Fruit fly (Drosophila melanogaster) whole organism, embryonic: Measurements from ENCODE around the gene Dyrk2.

Experiments
- ATbp ChIP-seq: fragments of 200-800 bp; sonication (Bioruptor generic); optimal IDR thresholded peaks from 2 replicates; lab custom pipeline; 2017; ENCODE audit warnings: missing biosample characterization, mild to moderate bottlenecking, missing genetic modification characterization, missing genetic modification reagents
- Atf-2 ChIP-seq: fragments of 200-800 bp; sonication (Bioruptor generic); optimal IDR thresholded peaks from 2 replicates; lab custom pipeline; 2016; ENCODE audit warnings: missing biosample characterization, missing genetic modification characterization
- Atf3 ChIP-seq: fragments of 200-800 bp; sonication (Bioruptor generic); optimal IDR thresholded peaks from 3 replicates; lab custom pipeline; 2016; ENCODE audit warnings: missing biosample characterization, missing genetic modification characterization
- Atf6 ChIP-seq: fragments of 200-800 bp; sonication (Bioruptor generic); IDR thresholded peaks from 2 replicates; pipeline ENCODE4 v1.3.6; 2022; ENCODE audit warnings: missing biosample characterization, missing genetic modification characterization
- Awh ChIP-seq: fragments of 200-800 bp; sonication (Bioruptor generic); IDR thresholded peaks from 2 replicates; pipeline ENCODE4, ENCODE4 v1.3.6; 2022; ENCODE audit warnings: missing biosample characterization, missing genetic modification characterization
- B-H2 ChIP-seq: fragments of 200-800 bp; sonication (Bioruptor generic); optimal IDR thresholded peaks from 2 replicates; lab custom pipeline; 2018; ENCODE audit warnings: missing biosample characterization, mild to moderate bottlenecking, missing genetic modification characterization
- CG10462 ChIP-seq: fragments of 200-800 bp; sonication (Bioruptor generic); optimal IDR thresholded peaks from 2 replicates; lab custom pipeline; 2016; ENCODE audit warnings: missing biosample characterization, missing genetic modification characterization
- CG10565 ChIP-seq: fragments of 200-800 bp; sonication (Bioruptor generic); optimal IDR thresholded peaks from 3 replicates; lab custom pipeline; 2016; ENCODE audit warnings: missing biosample characterization, mild to moderate bottlenecking, missing genetic modification characterization
- CG11504 ChIP-seq: fragments of 200-800 bp; sonication (Bioruptor generic); optimal IDR thresholded peaks from 3 replicates; lab custom pipeline; 2019; ENCODE audit warnings: missing biosample characterization, mild to moderate bottlenecking, missing genetic modification characterization, moderate library complexity
- CG1233 ChIP-seq: fragments of 200-800 bp; sonication (Bioruptor generic); optimal IDR thresholded peaks from 4 replicates; lab custom pipeline; 2018; ENCODE audit warnings: missing biosample characterization, mild to moderate bottlenecking, missing genetic modification characterization
- CG12769 ChIP-seq: fragments of 200-800 bp; sonication (Bioruptor generic); optimal IDR thresholded peaks from 2 replicates; lab custom pipeline; 2019; ENCODE audit warnings: missing biosample characterization, mild to moderate bottlenecking, missing genetic modification characterization, moderate library complexity
- CG13894 ChIP-seq: fragments of 200-800 bp; sonication (Bioruptor generic); optimal IDR thresholded peaks from 3 replicates; lab custom pipeline; 2018; ENCODE audit warnings: missing biosample characterization, mild to moderate bottlenecking, missing genetic modification characterization, moderate library complexity
- CG15011 ChIP-seq: fragments of 200-800 bp; sonication (Bioruptor generic); optimal IDR thresholded peaks from 3 replicates; lab custom pipeline; 2018; ENCODE audit warnings: missing biosample characterization, mild to moderate bottlenecking, missing genetic modification characterization
- CG16815 ChIP-seq: fragments of 200-800 bp; sonication (Bioruptor generic); optimal IDR thresholded peaks from 3 replicates; lab custom pipeline; 2017; ENCODE audit warnings: missing biosample characterization, mild to moderate bottlenecking, missing genetic modification characterization
- CG17186 ChIP-seq: fragments of 200-800 bp; sonication (Bioruptor generic); optimal IDR thresholded peaks from 3 replicates; lab custom pipeline; 2017; ENCODE audit warnings: missing biosample characterization, missing genetic modification reagents, missing genetic modification characterization
- CG17359 ChIP-seq: fragments of 200-800 bp; sonication (Bioruptor generic); optimal IDR thresholded peaks from 3 replicates; lab custom pipeline; 2018; ENCODE audit warnings: missing biosample characterization, mild to moderate bottlenecking, missing genetic modification characterization, moderate library complexity
- CG18262 ChIP-seq: fragments of 200-800 bp; optimal IDR thresholded peaks from 3 replicates; lab custom pipeline; 2019; ENCODE audit warnings: missing biosample characterization, mild to moderate bottlenecking, missing genetic modification characterization, moderate library complexity
- CG31365 ChIP-seq: fragments of 200-800 bp; sonication (Bioruptor generic); optimal IDR thresholded peaks from 2 replicates; lab custom pipeline; 2018; ENCODE audit warnings: missing biosample characterization, mild to moderate bottlenecking, missing genetic modification characterization
- CG3995 ChIP-seq: fragments of 200-800 bp; sonication (Bioruptor generic); optimal IDR thresholded peaks from 3 replicates; lab custom pipeline; 2016; ENCODE audit warnings: missing biosample characterization, missing genetic modification characterization
- CG43689 ChIP-seq: fragments of 200-800 bp; sonication (Bioruptor generic); IDR thresholded peaks from 2 replicates; pipeline ENCODE4 v1.3.6; 2022; ENCODE audit warnings: missing biosample characterization, missing genetic modification characterization
- CG4617 ChIP-seq: fragments of 200-800 bp; sonication (Bioruptor generic); optimal IDR thresholded peaks from 3 replicates; lab custom pipeline; 2016; ENCODE audit warnings: missing biosample characterization, missing genetic modification characterization, borderline replicate concordance
- CG5245 ChIP-seq: fragments of 200-800 bp; sonication (Bioruptor generic); optimal IDR thresholded peaks from 3 replicates; lab custom pipeline; 2016; ENCODE audit warnings: missing biosample characterization, missing genetic modification characterization
- CG6683 ChIP-seq: fragments of 200-800 bp; sonication (Bioruptor generic); optimal IDR thresholded peaks from 2 replicates; lab custom pipeline; 2017; ENCODE audit warnings: missing biosample characterization, mild to moderate bottlenecking, missing genetic modification characterization, missing genetic modification reagents
- CG8089 ChIP-seq: fragments of 200-800 bp; sonication (Bioruptor generic); optimal IDR thresholded peaks from 3 replicates; lab custom pipeline; 2016; ENCODE audit warnings: missing biosample characterization, missing genetic modification characterization
- CG9437 ChIP-seq: fragments of 200-800 bp; sonication (Bioruptor generic); optimal IDR thresholded peaks from 2 replicates; lab custom pipeline; 2018; ENCODE audit warnings: missing biosample characterization, mild to moderate bottlenecking, missing genetic modification characterization
- CoRest ChIP-seq: fragments of 200-800 bp; sonication (Bioruptor generic); optimal IDR thresholded peaks from 3 replicates; lab custom pipeline; 2018; ENCODE audit warnings: missing biosample characterization, mild to moderate bottlenecking, missing genetic modification characterization, moderate library complexity
- Doc3 ChIP-seq: fragments of 200-800 bp; sonication (Bioruptor generic); IDR thresholded peaks from 3 replicates; pipeline ENCODE4 v1.3.6; 2022; ENCODE audit warnings: missing biosample characterization, missing genetic modification characterization; ENCODE audit not compliant: partially characterized antibody
- E2f2 ChIP-seq: fragments of 200-800 bp; sonication (Bioruptor generic); IDR thresholded peaks from 2 replicates; pipeline ENCODE4 v1.3.6; 2022; ENCODE audit warnings: missing biosample characterization, missing genetic modification characterization
- Gug ChIP-seq: fragments of 200-800 bp; sonication (Bioruptor generic); IDR thresholded peaks from 4 replicates; pipeline ENCODE4 v1.3.6; 2022; ENCODE audit warnings: missing biosample characterization, missing genetic modification characterization
- Hmx ChIP-seq: fragments of 200-800 bp; sonication (Bioruptor generic); optimal IDR thresholded peaks from 2 replicates; lab custom pipeline; 2016; ENCODE audit warnings: missing biosample characterization, missing genetic modification characterization
- MESR4 ChIP-seq: fragments of 200-800 bp; sonication (Bioruptor generic); optimal IDR thresholded peaks from 2 replicates; lab custom pipeline; 2018; ENCODE audit warnings: missing biosample characterization, mild to moderate bottlenecking, missing genetic modification characterization, moderate library complexity
- MTF-1 ChIP-seq: fragments of 200-800 bp; sonication (Bioruptor generic); optimal IDR thresholded peaks from 2 replicates; lab custom pipeline; 2018; ENCODE audit warnings: missing biosample characterization, mild to moderate bottlenecking, missing genetic modification characterization, borderline replicate concordance
- Meics ChIP-seq: fragments of 200-800 bp; sonication (Bioruptor generic); optimal IDR thresholded peaks from 2 replicates; lab custom pipeline; 2017; ENCODE audit warnings: missing biosample characterization, mild to moderate bottlenecking, missing genetic modification characterization
- TFAM ChIP-seq: fragments of 200-800 bp; sonication (Bioruptor generic); optimal IDR thresholded peaks from 2 replicates; lab custom pipeline; 2017; ENCODE audit warnings: missing biosample characterization, missing genetic modification characterization, inconsistent platforms
- Taf1 ChIP-seq: fragments of 200-800 bp; sonication (Bioruptor generic); IDR thresholded peaks from 2 replicates; pipeline ENCODE4 v1.3.6; 2022; ENCODE audit warnings: missing biosample characterization, missing genetic modification characterization
- bab2 ChIP-seq: fragments of 200-800 bp; sonication (Bioruptor generic); optimal IDR thresholded peaks from 2 replicates; lab custom pipeline; 2016; ENCODE audit warnings: missing biosample characterization, missing genetic modification characterization
- disco-r ChIP-seq: fragments of 200-800 bp; sonication (Bioruptor generic); optimal IDR thresholded peaks from 2 replicates; lab custom pipeline; 2016; ENCODE audit warnings: missing biosample characterization, missing genetic modification characterization
- fd64A ChIP-seq: fragments of 200-800 bp; sonication (Bioruptor generic); optimal IDR thresholded peaks from 3 replicates; lab custom pipeline; 2018; ENCODE audit warnings: missing biosample characterization, mild to moderate bottlenecking, missing genetic modification characterization
- gce ChIP-seq: fragments of 200-800 bp; sonication (Bioruptor generic); IDR thresholded peaks from 3 replicates; pipeline ENCODE4 v1.3.6; 2022; ENCODE audit warnings: missing biosample characterization, missing genetic modification characterization
- gsb-n ChIP-seq: fragments of 200-800 bp; sonication (Bioruptor generic); optimal IDR thresholded peaks from 3 replicates; lab custom pipeline; 2018; ENCODE audit warnings: missing biosample characterization, mild to moderate bottlenecking, missing genetic modification characterization
- insv ChIP-seq, 2 experiments: fragments of 200-800 bp; sonication (Bioruptor generic); optimal IDR thresholded peaks; 3 replicates each; lab custom pipeline; 2016 to 2018; ENCODE audit warnings: missing biosample characterization in 2 of 2, missing genetic modification characterization in 2 of 2
- jumu ChIP-seq: fragments of 200-800 bp; sonication (Bioruptor generic); optimal IDR thresholded peaks from 3 replicates; lab custom pipeline; 2016; ENCODE audit warnings: missing biosample characterization, missing genetic modification characterization
- klu ChIP-seq: fragments of 200-800 bp; sonication (Bioruptor generic); IDR thresholded peaks from 2 replicates; pipeline ENCODE4 v1.3.6; 2022; ENCODE audit warnings: missing biosample characterization, missing genetic modification characterization
- peb ChIP-seq: fragments of 200-800 bp; sonication (Bioruptor generic); IDR thresholded peaks from 2 replicates; pipeline ENCODE4 v1.3.6; 2022; ENCODE audit warnings: missing biosample characterization, missing genetic modification characterization
- pho ChIP-seq: fragments of 200-800 bp; sonication (Bioruptor generic); optimal IDR thresholded peaks from 2 replicates; lab custom pipeline; 2016; ENCODE audit warnings: missing biosample characterization, missing genetic modification characterization
- psq ChIP-seq: fragments of 200-800 bp; sonication (Bioruptor generic); optimal IDR thresholded peaks from 2 replicates; lab custom pipeline; 2017; ENCODE audit warnings: missing biosample characterization, missing genetic modification characterization
- ro ChIP-seq: fragments of 200-800 bp; sonication (Bioruptor generic); IDR thresholded peaks from 2 replicates; pipeline ENCODE4 v1.3.6; 2022; ENCODE audit warnings: missing biosample characterization, missing genetic modification characterization
- schlank ChIP-seq: fragments of 200-800 bp; sonication (Bioruptor generic); optimal IDR thresholded peaks from 2 replicates; lab custom pipeline; 2018; ENCODE audit warnings: missing biosample characterization, mild to moderate bottlenecking, missing genetic modification characterization
- sd ChIP-seq: fragments of 200-800 bp; sonication (Bioruptor generic); optimal IDR thresholded peaks from 3 replicates; lab custom pipeline; 2018; ENCODE audit warnings: missing biosample characterization, mild to moderate bottlenecking, missing genetic modification characterization, moderate library complexity
- sima ChIP-seq: fragments of 200-800 bp; sonication (Bioruptor generic); optimal IDR thresholded peaks from 2 replicates; lab custom pipeline; 2016; ENCODE audit warnings: missing biosample characterization, missing genetic modification characterization
- sna ChIP-seq: fragments of 200-800 bp; sonication (Bioruptor generic); IDR thresholded peaks from 2 replicates; pipeline ENCODE4 v1.3.6; 2022; ENCODE audit warnings: missing biosample characterization, missing genetic modification characterization; ENCODE audit not compliant: partially characterized antibody
- zen2 ChIP-seq: fragments of 200-800 bp; sonication (Bioruptor generic); IDR thresholded peaks from 3 replicates; pipeline ENCODE4 v1.3.6; 2022; ENCODE audit warnings: missing biosample characterization, missing genetic modification characterization; ENCODE audit not compliant: partially characterized antibody

Gene Dyrk2

DNA sequence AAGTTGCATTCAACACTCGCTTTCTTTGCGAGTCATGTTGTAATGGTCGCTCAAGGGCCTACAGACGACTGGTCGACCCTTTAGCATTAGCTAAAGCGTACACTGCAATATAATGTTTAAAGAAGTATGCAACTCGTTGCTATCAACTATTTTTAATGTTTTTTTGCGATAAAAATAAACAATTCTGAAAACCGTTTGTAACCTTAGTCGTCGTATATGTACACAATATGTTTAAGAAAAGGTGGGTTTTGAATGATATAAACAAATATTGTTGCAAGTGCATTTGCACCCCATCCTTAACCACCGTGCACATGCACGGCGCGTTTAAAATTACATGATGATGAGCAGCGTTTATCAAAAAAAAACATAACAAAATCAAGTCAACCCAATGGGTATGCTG lies 2.2 kb upstream of the Dyrk2 start (continued):
- no peak for TF ChIP-seq Doc3
- no peak for TF ChIP-seq E2f2 (GFP tag; lab: Robert Waterston, UW)
- no peak for TF ChIP-seq ro (GFP tag; lab: Robert Waterston, UW)
- peak; percentile 20 for TF ChIP-seq CG11504 (tag; lab: Kevin White, UChicago)
- no peak for TF ChIP-seq MESR4 (GFP tag; lab: Kevin White, UChicago)
- no peak for TF ChIP-seq psq (GFP tag; lab: Kevin White, UChicago)
- TF ChIP-seq TFAM (GFP tag; lab: Kevin White, UChicago): no peak
- TF ChIP-seq Hmx (GFP tag; lab: Kevin White, UChicago): no peak
- no peak for TF ChIP-seq CG31365
- TF ChIP-seq jumu: no peak
- no peak for TF ChIP-seq CG17186 (GFP tag; lab: Kevin White, UChicago)
- TF ChIP-seq gsb-n (tag; lab: Kevin White, UChicago): peak; percentile 2
- TF ChIP-seq Atf6 (GFP tag; lab: Robert Waterston, UW): no peak
- no peak for TF ChIP-seq CG17359 (tag; lab: Kevin White, UChicago)
- TF ChIP-seq sima (GFP tag; lab: Kevin White, UChicago): no peak
- no peak for TF ChIP-seq Meics
- no peak for TF ChIP-seq CoRest (tag; lab: Kevin White, UChicago)
- TF ChIP-seq CG9437 (GFP tag; lab: Kevin White, UChicago): no peak
- TF ChIP-seq Atf3: no peak
- TF ChIP-seq CG5245: no peak
- TF ChIP-seq zen2 (GFP tag; lab: Robert Waterston, UW): no peak
- no peak for TF ChIP-seq disco-r (GFP tag; lab: Kevin White, UChicago)
- no peak for TF ChIP-seq gce (GFP tag; lab: Robert Waterston, UW)
- no peak for TF ChIP-seq Atf-2 (GFP tag; lab: Kevin White, UChicago)
- TF ChIP-seq pho (GFP tag; lab: Kevin White, UChicago): no peak
- TF ChIP-seq CG16815 (GFP tag; lab: Kevin White, UChicago): no peak
- no peak for TF ChIP-seq CG6683
- TF ChIP-seq klu (GFP tag; lab: Robert Waterston, UW): no peak
- no peak for TF ChIP-seq Taf1 (GFP tag; lab: Robert Waterston, UW)
- no peak for TF ChIP-seq CG1233 (GFP tag; lab: Kevin White, UChicago)
- no peak for TF ChIP-seq sd
- TF ChIP-seq CG4617: no peak
- TF ChIP-seq sna (GFP tag; lab: Robert Waterston, UW): no peak
- no peak for TF ChIP-seq CG43689 (GFP tag; lab: Robert Waterston, UW)
- no peak for TF ChIP-seq CG3995 (GFP tag; lab: Kevin White, UChicago)
- TF ChIP-seq fd64A (GFP tag; lab: Kevin White, UChicago): no peak
- TF ChIP-seq CG18262 (tag; lab: Kevin White, UChicago): peak; percentile 34
- TF ChIP-seq CG8089: no peak
- TF ChIP-seq ATbp (GFP tag; lab: Kevin White, UChicago): peak; percentile 33
- TF ChIP-seq MTF-1 (GFP tag; lab: Kevin White, UChicago): no peak
- no peak for TF ChIP-seq Gug
- no peak for TF ChIP-seq CG13894 (tag; lab: Kevin White, UChicago)
- TF ChIP-seq CG10565 (GFP tag; lab: Kevin White, UChicago): no peak
- no peak for TF ChIP-seq insv (GFP tag; optimal IDR thresholded peaks at IDR 0.05; lab: Kevin White, UChicago)
- TF ChIP-seq CG15011 (GFP tag; lab: Kevin White, UChicago): no peak
- no peak for TF ChIP-seq schlank (tag; lab: Kevin White, UChicago)
- TF ChIP-seq bab2 (GFP tag; lab: Kevin White, UChicago): peak; percentile 25
- TF ChIP-seq Awh (GFP tag; lab: Robert Waterston, UW): no peak
- no peak for TF ChIP-seq CG12769 (tag; lab: Kevin White, UChicago)
- no peak for TF ChIP-seq B-H2
- no peak for TF ChIP-seq peb
- TF ChIP-seq CG10462 (GFP tag; lab: Kevin White, UChicago): peak; percentile 5
